Worm (Caenorhabditis elegans) whole organism, midembryonic: ENCODE results near the gene C37H5.13.

ENCODE experiments used
- cog-1 ChIP-seq: sonication (generic microtip); optimal IDR thresholded peaks from 2 replicates; lab custom pipeline; 2016; ENCODE audit warnings: missing genetic modification characterization, missing compliant biosample characterization
- tab-1 ChIP-seq: fragments of 200-800 bp; sonication (Bioruptor generic); IDR thresholded peaks from 2 replicates; pipeline ENCODE4 v1.3.6; 2022; ENCODE audit warnings: missing genetic modification characterization, missing compliant biosample characterization
- ztf-29 ChIP-seq: fragments of 200-800 bp; sonication (Bioruptor generic); IDR thresholded peaks from 2 replicates; pipeline ENCODE4 v1.3.6; 2022; ENCODE audit warnings: missing genetic modification reagents, missing genetic modification characterization, missing compliant biosample characterization

ce11 chrV:4851969-4852368 is 10.8 kb downstream of the C37H5.13 start:
- TF ChIP-seq cog-1 (no peak), ztf-29 (no peak), tab-1 (GFP tag; lab: Robert Waterston, UW) (no peak)
